Worm (Caenorhabditis elegans) whole organism, early embryonic: Measurements from ENCODE around the gene best-3.

Source experiments
- B0310.2 ChIP-seq: sonication (generic microtip); optimal IDR thresholded peaks from 2 replicates; lab custom pipeline; 2016; ENCODE audit warnings: mild to moderate bottlenecking, missing genetic modification characterization, missing compliant biosample characterization
- F13C5.2 ChIP-seq: sonication (generic microtip); optimal IDR thresholded peaks from 2 replicates; lab custom pipeline; 2017; ENCODE audit warnings: mild to moderate bottlenecking, missing genetic modification characterization, inconsistent platforms, missing compliant biosample characterization
- aly-1 ChIP-seq: sonication (generic microtip); optimal IDR thresholded peaks from 2 replicates; lab custom pipeline; 2016; ENCODE audit warnings: missing genetic modification characterization, missing compliant biosample characterization
- ama-1 ChIP-seq: fragments of 150-350 bp; optimal IDR thresholded peaks from 2 replicates; lab custom pipeline; 2014
- ceh-13 ChIP-seq: fragments of 200-800 bp; sonication (Bioruptor generic); optimal IDR thresholded peaks from 2 replicates; lab custom pipeline; 2018; ENCODE audit warnings: mild to moderate bottlenecking, missing genetic modification characterization, missing compliant biosample characterization
- ceh-36 ChIP-seq: sonication (generic microtip); optimal IDR thresholded peaks from 2 replicates; lab custom pipeline; 2016; ENCODE audit warnings: missing genetic modification characterization, inconsistent platforms, missing compliant biosample characterization
- ets-7 ChIP-seq: sonication (generic microtip); optimal IDR thresholded peaks from 2 replicates; lab custom pipeline; 2016; ENCODE audit warnings: missing genotype, missing genetic modification characterization, missing compliant biosample characterization
- flt-1 ChIP-seq: fragments of 200-800 bp; sonication (Bioruptor generic); IDR thresholded peaks from 2 replicates; pipeline ENCODE4 v1.3.6; 2022; ENCODE audit warnings: missing genetic modification characterization, missing compliant biosample characterization
- hmbx-1 ChIP-seq: sonication (generic microtip); optimal IDR thresholded peaks from 2 replicates; lab custom pipeline; 2016; ENCODE audit warnings: mild to moderate bottlenecking, missing genetic modification characterization, missing compliant biosample characterization
- hmg-4 ChIP-seq: fragments of 200-800 bp; sonication (Bioruptor generic); optimal IDR thresholded peaks from 2 replicates; lab custom pipeline; 2018; ENCODE audit warnings: mild to moderate bottlenecking, missing genetic modification characterization, missing compliant biosample characterization
- hnd-1 ChIP-seq: sonication (generic microtip); optimal IDR thresholded peaks from 2 replicates; lab custom pipeline; 2016; ENCODE audit warnings: missing genetic modification characterization, missing compliant biosample characterization
- pes-1 ChIP-seq: fragments of 200-800 bp; sonication (Bioruptor generic); IDR thresholded peaks from 2 replicates; pipeline ENCODE4 v1.3.6; 2022; ENCODE audit warnings: missing genetic modification reagents, missing genetic modification characterization, missing compliant biosample characterization
- scrt-1 ChIP-seq: fragments of 200-800 bp; sonication (Bioruptor generic); IDR thresholded peaks from 2 replicates; pipeline ENCODE4 v1.3.6; 2022; ENCODE audit warnings: missing genetic modification characterization, missing compliant biosample characterization
- sea-1 ChIP-seq: fragments of 200-800 bp; sonication (Bioruptor generic); conservative IDR thresholded peaks from 2 replicates; pipeline ENCODE4 v1.3.6; 2022; ENCODE audit warnings: missing genetic modification characterization, missing compliant biosample characterization
- tbx-11 ChIP-seq: fragments of 200-800 bp; sonication (Bioruptor generic); IDR thresholded peaks from 2 replicates; pipeline ENCODE4 v1.3.6; 2022; ENCODE audit warnings: missing genetic modification characterization, missing compliant biosample characterization
- tbx-37 ChIP-seq: fragments of 200-800 bp; sonication (Bioruptor generic); conservative IDR thresholded peaks from 2 replicates; pipeline ENCODE4 v1.3.6; 2022; ENCODE audit warnings: missing genetic modification reagents, missing genetic modification characterization, missing compliant biosample characterization
- tra-4 ChIP-seq: sonication (generic microtip); optimal IDR thresholded peaks from 2 replicates; lab custom pipeline; 2017; ENCODE audit warnings: missing genetic modification characterization, missing compliant biosample characterization

The best-3 gene

ce11 chrII:55204-55603, 42.4 kb downstream of the best-3 start, which contains the start of gene tre-5:
Gene tre-5, minus strand, starts transcription at chrII:55304.
- no peak for TF ChIP-seq tra-4
- no peak for TF ChIP-seq aly-1 (tag; lab: Kevin White, UChicago)
- no peak for TF ChIP-seq hmg-4 (GFP tag; lab: Kevin White, UChicago)
- no peak for TF ChIP-seq flt-1 (GFP tag; lab: Robert Waterston, UW)

DNA sequence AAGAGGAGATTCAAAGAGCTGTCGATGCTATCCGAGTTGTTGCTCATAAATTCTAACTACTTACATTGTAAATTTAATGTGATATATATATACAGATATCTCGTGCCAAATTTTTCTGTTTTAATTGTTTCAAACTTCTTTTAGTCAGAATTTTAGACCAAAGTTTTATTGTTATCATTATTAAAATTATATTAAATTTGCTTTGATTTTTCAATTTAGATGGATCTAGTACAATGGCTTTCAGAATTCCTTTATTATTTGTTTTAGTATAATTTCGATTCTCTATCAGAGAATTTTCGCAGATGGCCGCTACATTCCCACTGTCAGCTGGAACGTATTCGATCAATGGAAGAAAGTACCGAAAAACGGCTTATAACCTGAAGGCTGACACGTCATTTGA, 44.6 kb downstream of the best-3 start, which contains the start of gene ascc-1:
TSS of gene ascc-1 (plus strand) at position 301 of the 400 bp plus-strand sequence.
- TF ChIP-seq pes-1 (GFP tag; lab: Robert Waterston, UW) (no peak), aly-1 (tag; lab: Kevin White, UChicago) (no peak), flt-1 (GFP tag; lab: Robert Waterston, UW) (no peak), B0310.2 (tag; lab: Kevin White, UChicago) (no peak), hmbx-1 (no peak), ets-7 (no peak), scrt-1 (GFP tag; lab: Robert Waterston, UW) (no peak)

DNA sequence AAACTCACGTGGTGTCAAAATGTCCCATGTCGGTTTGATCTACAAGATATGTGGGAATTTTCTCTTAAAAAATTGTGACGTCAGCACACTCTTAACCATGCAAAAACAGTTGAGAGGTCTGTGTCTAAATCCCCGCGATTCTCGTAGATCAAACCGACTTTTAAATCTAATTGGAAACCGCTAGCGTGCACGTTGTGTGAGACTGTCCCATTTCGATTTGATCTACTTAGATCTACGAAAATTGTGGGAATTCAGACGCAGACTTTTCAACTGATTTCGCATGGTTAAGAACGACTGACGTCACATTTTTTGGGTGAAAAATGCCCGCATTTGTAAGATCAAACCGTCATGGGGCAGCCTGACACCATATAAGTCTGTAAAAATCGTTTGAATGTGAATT, 45.1 kb downstream of the best-3 start:
- TF ChIP-seq tra-4 (no peak), hmg-4 (GFP tag; lab: Kevin White, UChicago) (no peak), tbx-37 (no peak), ceh-36 (no peak), hmbx-1 (no peak), ceh-13 (GFP tag; lab: Kevin White, UChicago) (no peak), tbx-11 (GFP tag; lab: Robert Waterston, UW) (no peak), ama-1 (lab: Kevin White, UChicago) (no peak), hnd-1 (tag; lab: Kevin White, UChicago) (no peak), aly-1 (tag; lab: Kevin White, UChicago) (no peak), flt-1 (GFP tag; lab: Robert Waterston, UW) (no peak), pes-1 (GFP tag; lab: Robert Waterston, UW) (no peak), F13C5.2 (tag; lab: Kevin White, UChicago) (no peak), ets-7 (no peak), scrt-1 (GFP tag; lab: Robert Waterston, UW) (no peak), sea-1 (no peak)

ce11 chrII:60049-60448, 47.3 kb downstream of the best-3 start:
- TF ChIP-seq tra-4 (no peak), hmbx-1 (no peak), ama-1 (lab: Kevin White, UChicago) (no peak), pes-1 (GFP tag; lab: Robert Waterston, UW) (no peak), ceh-36 (no peak), hmg-4 (GFP tag; lab: Kevin White, UChicago) (no peak), hnd-1 (tag; lab: Kevin White, UChicago) (no peak), F13C5.2 (tag; lab: Kevin White, UChicago) (no peak), aly-1 (tag; lab: Kevin White, UChicago) (no peak), sea-1 (no peak), ets-7 (no peak), tbx-37 (no peak)

DNA sequence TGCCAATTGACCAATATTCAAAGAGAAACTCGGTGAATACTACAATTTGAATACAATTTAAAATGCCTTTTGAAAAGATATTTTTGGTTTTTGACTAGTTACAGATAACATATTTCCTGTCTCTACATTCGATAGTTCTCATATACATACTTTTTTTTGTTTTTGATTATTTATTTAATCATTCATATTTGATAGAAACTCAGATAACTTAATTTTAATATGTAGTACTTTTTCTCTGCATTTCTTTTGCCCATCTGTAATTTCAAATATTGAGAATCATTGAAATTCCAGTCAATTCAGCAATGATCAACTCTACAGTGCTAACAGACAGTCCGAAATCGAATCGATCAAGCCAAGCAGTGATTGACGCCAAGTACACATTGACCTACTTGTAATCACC, 48.2 kb downstream of the best-3 start, which contains the start of gene C23H3.2:
TSS of gene C23H3.2 (plus strand) at position 301 of the 400 bp plus-strand sequence.
- TF ChIP-seq hnd-1 (tag; lab: Kevin White, UChicago) (no peak), ama-1 (lab: Kevin White, UChicago) (no peak), flt-1 (GFP tag; lab: Robert Waterston, UW) (no peak), hmg-4 (GFP tag; lab: Kevin White, UChicago) (no peak), B0310.2 (tag; lab: Kevin White, UChicago) (no peak), pes-1 (GFP tag; lab: Robert Waterston, UW) (no peak), aly-1 (tag; lab: Kevin White, UChicago) (no peak)

ce11 chrII:65484-65883, 52.7 kb downstream of the best-3 start:
- TF ChIP-seq tbx-37 (no peak), hmbx-1 (no peak), sea-1 (no peak), pes-1 (GFP tag; lab: Robert Waterston, UW) (no peak), scrt-1 (GFP tag; lab: Robert Waterston, UW) (no peak), tra-4 (no peak), aly-1 (tag; lab: Kevin White, UChicago) (no peak), ets-7 (no peak), ceh-13 (GFP tag; lab: Kevin White, UChicago) (no peak), hnd-1 (tag; lab: Kevin White, UChicago) (no peak), F13C5.2 (tag; lab: Kevin White, UChicago) (no peak), ama-1 (lab: Kevin White, UChicago) (no peak), flt-1 (GFP tag; lab: Robert Waterston, UW) (no peak)
